Fruit fly (Drosophila melanogaster): ENCODE results near the gene CG42526.

CG42526 gene

DNA sequence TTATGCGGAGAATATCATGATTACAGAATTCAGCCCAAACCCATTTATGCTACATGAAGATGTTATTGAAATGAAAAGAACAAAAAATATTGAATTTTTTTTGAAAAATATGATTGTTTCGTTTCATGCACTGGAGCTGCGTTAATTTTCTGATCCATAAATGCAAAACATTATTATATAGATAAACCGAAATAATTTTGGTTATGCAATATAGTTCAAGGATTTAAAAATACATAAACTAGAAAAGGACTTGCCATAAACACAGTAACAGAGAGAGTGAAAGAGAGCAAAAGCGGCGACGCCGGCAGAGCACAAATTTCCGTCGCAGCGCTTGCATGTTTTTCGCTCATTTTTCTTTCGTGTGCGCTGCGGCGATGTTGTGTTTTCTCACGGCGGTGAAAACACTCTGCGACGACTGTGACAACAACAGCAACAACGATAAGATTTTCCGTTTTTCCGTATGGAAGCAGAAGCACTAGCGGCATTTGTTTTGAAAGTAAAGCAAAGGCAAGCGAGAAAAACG is 27.1 kb upstream of the CG42526 start (continued):
- peak; percentile 82 for TF ChIP-seq CG2120 (GFP tag; optimal IDR thresholded peaks at IDR 0.05)
- no peak for TF ChIP-seq ab (GFP tag; optimal IDR thresholded peaks at IDR 0.05)
- TF ChIP-seq pb (GFP tag; optimal IDR thresholded peaks at IDR 0.05), result peak; percentile 40
- TF ChIP-seq CG9727 (GFP tag; optimal IDR thresholded peaks at IDR 0.05), result peak; percentile 92
- TF ChIP-seq CG14014 (GFP tag; IDR thresholded peaks at IDR 0.05), result peak; percentile 78
- TF ChIP-seq CG1024 (GFP tag; IDR thresholded peaks at IDR 0.05), result peak; percentile 9; the same call in 1 of the 2 replicates
- TF ChIP-seq ind (GFP tag; optimal IDR thresholded peaks at IDR 0.05), result peak; percentile 65
- TF ChIP-seq Drgx (GFP tag; IDR thresholded peaks at IDR 0.05), result peak; percentile 93
- TF ChIP-seq Atf3 (GFP tag; optimal IDR thresholded peaks at IDR 0.05), result peak; percentile 19
- TF ChIP-seq fru (optimal IDR thresholded peaks at IDR 0.05), result no peak
- no peak for TF ChIP-seq C15 (GFP tag; IDR thresholded peaks at IDR 0.05)
- TF ChIP-seq CG8765 (GFP tag; IDR thresholded peaks at IDR 0.05), result peak; percentile 11; the same call in 1 of the 2 replicates
- TF ChIP-seq CG14050 (GFP tag; IDR thresholded peaks at IDR 0.05), result peak; percentile 54; the same call in 1 of the 3 replicates
- peak; percentile 70 for TF ChIP-seq CG16815 (GFP tag; optimal IDR thresholded peaks at IDR 0.05)
- TF ChIP-seq pros (GFP tag; optimal IDR thresholded peaks at IDR 0.05), result peak; percentile 75
- peak; percentile 79 for TF ChIP-seq CG10431 (GFP tag; optimal IDR thresholded peaks at IDR 0.05)
- peak; percentile 72 for TF ChIP-seq Atf-2 (GFP tag; optimal IDR thresholded peaks at IDR 0.05)
- peak; percentile 76 for TF ChIP-seq Mad (GFP tag; optimal IDR thresholded peaks at IDR 0.05)
- TF ChIP-seq Asciz (GFP tag; optimal IDR thresholded peaks at IDR 0.05), result peak; percentile 93
- no peak for TF ChIP-seq Doc2 (GFP tag; IDR thresholded peaks at IDR 0.05)
- peak; percentile 58 for TF ChIP-seq zfh2 (GFP tag; optimal IDR thresholded peaks at IDR 0.05)
- TF ChIP-seq CG7987 (GFP tag; optimal IDR thresholded peaks at IDR 0.05), result peak; percentile 20
- no peak for TF ChIP-seq Sin3A (optimal IDR thresholded peaks at IDR 0.05)
- no peak for TF ChIP-seq Optix (GFP tag; IDR thresholded peaks at IDR 0.05)
- peak; percentile 91 for TF ChIP-seq CG15011 (GFP tag; optimal IDR thresholded peaks at IDR 0.05)
- TF ChIP-seq CG8290 (GFP tag; optimal IDR thresholded peaks at IDR 0.05), result peak; percentile 75
- TF ChIP-seq CG8290 (tag; optimal IDR thresholded peaks at IDR 0.05), result peak; percentile 54 to 77
- TF ChIP-seq CG11456 (GFP tag; IDR thresholded peaks at IDR 0.05), result no peak
- TF ChIP-seq Ravus (GFP tag; IDR thresholded peaks at IDR 0.05), result peak; percentile 21; the same call in 1 of the 2 replicates
- TF ChIP-seq B-H2 (GFP tag; optimal IDR thresholded peaks at IDR 0.05), result peak; percentile 57
- peak; percentile 60 for TF ChIP-seq CG30431 (GFP tag; optimal IDR thresholded peaks at IDR 0.05)
- TF ChIP-seq dati (GFP tag; IDR thresholded peaks at IDR 0.05), result no peak; the same call in 1 of the 2 replicates
- TF ChIP-seq Lhr (GFP tag; optimal IDR thresholded peaks at IDR 0.05), result peak; percentile 75
- peak; percentile 47 for TF ChIP-seq CG14965 (GFP tag; optimal IDR thresholded peaks at IDR 0.05; ENCODE audit: borderline replicate concordance)
- peak; percentile 62 for TF ChIP-seq fd64A (GFP tag; optimal IDR thresholded peaks at IDR 0.05)
- TF ChIP-seq Kr (GFP tag; optimal IDR thresholded peaks at IDR 0.05), result no peak
- TF ChIP-seq hb (GFP tag; IDR thresholded peaks at IDR 0.05; ENCODE audit: partially characterized antibody), result no peak
- peak; percentile 96 for TF ChIP-seq CG2678 (tag; optimal IDR thresholded peaks at IDR 0.05)
- TF ChIP-seq pan (optimal IDR thresholded peaks at IDR 0.05), result no peak
- TF ChIP-seq pan (GFP tag; optimal IDR thresholded peaks at IDR 0.05 in 1 of 2, IDR thresholded peaks at IDR 0.05 in 1 of 2), result peak in 1 of 2 experiments; percentile 76
- peak; percentile 32 for TF ChIP-seq abd-A (tag; optimal IDR thresholded peaks at IDR 0.05)
- TF ChIP-seq CG6791 (GFP tag; IDR thresholded peaks at IDR 0.05; ENCODE audit: partially characterized antibody), result peak; percentile 38; the same call in 1 of the 3 replicates
- peak; percentile 42; the same call in 1 of the 2 replicates for TF ChIP-seq CG14441 (GFP tag; IDR thresholded peaks at IDR 0.05)
- peak; percentile 63 for TF ChIP-seq Hr3 (GFP tag; optimal IDR thresholded peaks at IDR 0.05)
- peak; percentile 60 for TF ChIP-seq chm (GFP tag; IDR thresholded peaks at IDR 0.05)
- peak; percentile 76 for TF ChIP-seq fd3F (GFP tag; optimal IDR thresholded peaks at IDR 0.05)
- no peak for TF ChIP-seq pzg (GFP tag; optimal IDR thresholded peaks at IDR 0.05)
- TF ChIP-seq sim (GFP tag; IDR thresholded peaks at IDR 0.05), result 0 out of 2 replicates have a peak, but pooled peaks have one; percentile 34
- no peak for TF ChIP-seq GATAe (GFP tag; conservative IDR thresholded peaks at IDR 0.05)
- TF ChIP-seq en (GFP tag; optimal IDR thresholded peaks at IDR 0.05), result peak; percentile 71
- peak; percentile 28 for TF ChIP-seq CG10565 (GFP tag; optimal IDR thresholded peaks at IDR 0.05)
- peak; percentile 45 for TF ChIP-seq CG1647 (GFP tag; optimal IDR thresholded peaks at IDR 0.05)
